Worm (Caenorhabditis elegans) whole organism, L4/young adult: ENCODE data around the gene srsy-2.

Experiments used
- dao-5 ChIP-seq: sonication (generic microtip); optimal IDR thresholded peaks from 2 replicates; lab custom pipeline; 2016; ENCODE audit warnings: missing genotype, missing genetic modification characterization, moderate library complexity, missing compliant biosample characterization
- him-1 ChIP-seq: sonication (generic microtip); optimal IDR thresholded peaks from 2 replicates; lab custom pipeline; 2016; ENCODE audit warnings: missing genotype, missing genetic modification reagents, missing genetic modification characterization, missing compliant biosample characterization

ce11 chrII:6198468-6198867 is 28.4 kb downstream of the srsy-2 start, which contains the start of gene szy-4:
- TF ChIP-seq dao-5 (tag; lab: Kevin White, UChicago), result no peak
- no peak for TF ChIP-seq him-1 (tag; lab: Kevin White, UChicago)
